Fruit fly (Drosophila melanogaster): Measurements from ENCODE around the gene CG9133.

DNA sequence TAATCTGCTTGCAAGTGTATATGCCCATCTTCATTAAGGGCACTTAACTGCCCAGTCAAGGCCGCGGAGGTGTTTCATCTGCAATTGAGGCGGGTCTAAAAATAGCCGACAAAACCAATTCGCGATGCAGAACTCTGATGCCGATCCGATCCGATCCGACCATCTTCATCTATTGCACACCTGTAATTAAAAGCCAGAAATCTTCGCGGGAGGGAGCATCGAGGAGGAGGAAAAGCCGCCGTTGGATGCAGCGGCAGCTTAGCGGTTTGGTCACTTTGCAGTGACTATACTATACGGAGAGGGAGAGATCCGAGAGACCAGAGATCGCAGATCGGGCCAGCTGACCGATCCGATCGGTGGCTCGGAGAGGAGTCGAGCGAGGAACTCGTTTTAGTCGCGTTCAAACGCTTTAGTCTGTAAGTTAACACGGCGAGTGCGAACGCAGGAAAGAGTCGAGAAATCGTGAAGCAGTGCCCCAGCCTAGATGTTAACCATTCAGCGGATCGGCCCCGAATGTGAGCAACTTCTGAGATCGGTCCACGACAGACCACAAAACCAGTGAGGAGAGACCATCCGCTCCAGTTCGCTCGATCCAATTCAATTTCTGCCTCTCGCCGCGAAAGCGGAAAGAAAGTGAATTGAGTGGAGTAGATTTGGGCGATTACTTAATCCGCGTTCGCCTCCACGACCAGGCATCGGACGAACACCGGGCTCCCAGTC, 4.4 kb downstream of the CG9133 start, which contains the start of gene tfc:
- TF ChIP-seq CG11617 (GFP tag; optimal IDR thresholded peaks at IDR 0.05) = no peak
- TF ChIP-seq CG14711 (tag; optimal IDR thresholded peaks at IDR 0.05) = no peak
- no peak for TF ChIP-seq toe (GFP tag; optimal IDR thresholded peaks at IDR 0.05)
